Fruit fly (Drosophila melanogaster) whole organism, embryonic: ENCODE measurements around the gene Kaz-m1.

Experiments
- Ada2b ChIP-seq: fragments of 200-800 bp; sonication (Bioruptor generic); IDR thresholded peaks from 2 replicates; pipeline ENCODE4 v1.3.6; 2022; ENCODE audit warnings: missing biosample characterization, missing genetic modification characterization
- Bteb2 ChIP-seq: fragments of 200-800 bp; sonication (Bioruptor generic); optimal IDR thresholded peaks from 2 replicates; lab custom pipeline; 2016; ENCODE audit warnings: missing biosample characterization, missing genetic modification characterization
- CG10979 ChIP-seq: fragments of 200-800 bp; sonication (Bioruptor generic); optimal IDR thresholded peaks from 2 replicates; lab custom pipeline; 2018; ENCODE audit warnings: missing biosample characterization, mild to moderate bottlenecking, missing genetic modification characterization, moderate library complexity
- CG12219 ChIP-seq: fragments of 200-800 bp; sonication (Bioruptor generic); optimal IDR thresholded peaks from 3 replicates; lab custom pipeline; 2018; ENCODE audit warnings: missing biosample characterization, mild to moderate bottlenecking, missing genetic modification characterization
- CG1233 ChIP-seq: fragments of 200-800 bp; sonication (Bioruptor generic); optimal IDR thresholded peaks from 4 replicates; lab custom pipeline; 2018; ENCODE audit warnings: missing biosample characterization, mild to moderate bottlenecking, missing genetic modification characterization
- CG14710 ChIP-seq: fragments of 200-800 bp; sonication (Bioruptor generic); optimal IDR thresholded peaks from 3 replicates; lab custom pipeline; 2019; ENCODE audit warnings: missing biosample characterization, mild to moderate bottlenecking, missing genetic modification characterization, moderate library complexity
- CG14860 ChIP-seq: fragments of 200-800 bp; sonication (Bioruptor generic); IDR thresholded peaks from 3 replicates; pipeline ENCODE4 v1.3.6; 2022; ENCODE audit warnings: missing biosample characterization, missing genetic modification characterization; ENCODE audit not compliant: partially characterized antibody
- CG1529 ChIP-seq: fragments of 200-800 bp; sonication (Bioruptor generic); optimal IDR thresholded peaks from 3 replicates; lab custom pipeline; 2018; ENCODE audit warnings: missing biosample characterization, missing genetic modification characterization
- CG17612 ChIP-seq: fragments of 200-800 bp; sonication (Bioruptor generic); IDR thresholded peaks from 2 replicates; pipeline ENCODE4 v1.3.6; 2022; ENCODE audit warnings: missing biosample characterization, missing genetic modification characterization
- CG17802 ChIP-seq: fragments of 200-800 bp; sonication (Bioruptor generic); optimal IDR thresholded peaks from 2 replicates; lab custom pipeline; 2018; ENCODE audit warnings: missing biosample characterization, mild to moderate bottlenecking, missing genetic modification characterization, moderate library complexity
- CG18599 ChIP-seq: fragments of 200-800 bp; sonication (Bioruptor generic); optimal IDR thresholded peaks from 3 replicates; lab custom pipeline; 2017; ENCODE audit warnings: missing biosample characterization, missing genetic modification characterization, mild to moderate bottlenecking, moderate library complexity, missing genetic modification reagents
- CG3163 ChIP-seq: fragments of 200-800 bp; sonication (Bioruptor generic); optimal IDR thresholded peaks from 3 replicates; lab custom pipeline; 2016; ENCODE audit warnings: missing biosample characterization, missing genetic modification characterization
- CG3847 ChIP-seq: fragments of 200-800 bp; sonication (Bioruptor generic); IDR thresholded peaks from 2 replicates; pipeline ENCODE4 v1.3.6; 2022; ENCODE audit warnings: missing biosample characterization, missing genetic modification characterization
- CG4282 ChIP-seq: fragments of 200-800 bp; sonication (Bioruptor generic); optimal IDR thresholded peaks from 2 replicates; lab custom pipeline; 2016; ENCODE audit warnings: missing biosample characterization, missing genetic modification characterization
- CG7839 ChIP-seq: fragments of 200-800 bp; sonication (Bioruptor generic); optimal IDR thresholded peaks from 3 replicates; lab custom pipeline; 2018; ENCODE audit warnings: missing biosample characterization, mild to moderate bottlenecking, missing genetic modification characterization, moderate library complexity
- CG8281 ChIP-seq: fragments of 200-800 bp; sonication (Bioruptor generic); optimal IDR thresholded peaks from 2 replicates; lab custom pipeline; 2018; ENCODE audit warnings: missing biosample characterization, mild to moderate bottlenecking, missing genetic modification characterization, moderate library complexity
- CrebB ChIP-seq: fragments of 200-800 bp; sonication (Bioruptor generic); optimal IDR thresholded peaks from 3 replicates; lab custom pipeline; 2018; ENCODE audit warnings: missing biosample characterization, mild to moderate bottlenecking, missing genetic modification characterization
- Dbx ChIP-seq: fragments of 200-800 bp; sonication (Bioruptor generic); IDR thresholded peaks from 3 replicates; pipeline ENCODE4 v1.3.6; 2022; ENCODE audit warnings: missing biosample characterization, missing genetic modification characterization
- Dll ChIP-seq: fragments of 200-800 bp; sonication (Bioruptor generic); IDR thresholded peaks from 4 replicates; pipeline ENCODE4 v1.3.6; 2022; ENCODE audit warnings: missing biosample characterization, missing genetic modification characterization; ENCODE audit not compliant: partially characterized antibody
- Eip74EF ChIP-seq, 2 experiments: fragments of 200-800 bp in 1 of 2; fragments of >200 bp in 1 of 2; sonication (Bioruptor generic) in 1 of 2; optimal IDR thresholded peaks; 2 replicates each; lab custom pipeline; 2017 to 2019; ENCODE audit warnings: missing biosample characterization in 2 of 2, missing genetic modification characterization in 2 of 2, mild to moderate bottlenecking in 1 of 2, moderate library complexity in 1 of 2
- H15 ChIP-seq: fragments of 200-800 bp; sonication (Bioruptor generic); IDR thresholded peaks from 3 replicates; pipeline ENCODE4 v1.3.6; 2022; ENCODE audit warnings: missing biosample characterization, missing genetic modification characterization
- HLH54F ChIP-seq: fragments of 200-800 bp; sonication (Bioruptor generic); optimal IDR thresholded peaks from 3 replicates; lab custom pipeline; 2016; ENCODE audit warnings: missing biosample characterization, missing genetic modification characterization
- Hmr ChIP-seq: fragments of 200-800 bp; sonication (Bioruptor generic); optimal IDR thresholded peaks from 3 replicates; lab custom pipeline; 2017; ENCODE audit warnings: mild to moderate bottlenecking, missing biosample characterization, missing genetic modification reagents, missing genetic modification characterization
- Nf-YB ChIP-seq: fragments of 200-800 bp; sonication (Bioruptor generic); optimal IDR thresholded peaks from 3 replicates; lab custom pipeline; 2019; ENCODE audit warnings: missing biosample characterization, mild to moderate bottlenecking, missing genetic modification characterization, moderate library complexity
- PHDP ChIP-seq: fragments of 200-800 bp; sonication (Bioruptor generic); optimal IDR thresholded peaks from 3 replicates; lab custom pipeline; 2018; ENCODE audit warnings: missing biosample characterization, mild to moderate bottlenecking, missing genetic modification characterization, moderate library complexity
- Pdp1 ChIP-seq, 2 experiments: fragments of 200-800 bp; sonication (Bioruptor generic); optimal IDR thresholded peaks; 3 replicates each; lab custom pipeline; 2016; ENCODE audit warnings: missing biosample characterization in 2 of 2, missing genetic modification characterization in 2 of 2, mild to moderate bottlenecking in 1 of 2, moderate library complexity in 1 of 2
- Ptx1 ChIP-seq: fragments of 200-800 bp; sonication (Bioruptor generic); IDR thresholded peaks from 2 replicates; pipeline ENCODE4 v1.3.6; 2022; ENCODE audit warnings: missing biosample characterization, missing genetic modification characterization
- Scr ChIP-seq: fragments of 200-800 bp; sonication (Bioruptor generic); IDR thresholded peaks from 2 replicates; pipeline ENCODE4 v1.3.6; 2022; ENCODE audit warnings: missing biosample characterization, missing genetic modification characterization; ENCODE audit not compliant: partially characterized antibody
- Spps ChIP-seq: fragments of 200-800 bp; sonication (Bioruptor generic); optimal IDR thresholded peaks from 2 replicates; lab custom pipeline; 2018; ENCODE audit warnings: missing biosample characterization, mild to moderate bottlenecking, missing genetic modification characterization
- Usf ChIP-seq: fragments of 200-800 bp; sonication (Bioruptor generic); optimal IDR thresholded peaks from 2 replicates; lab custom pipeline; 2017; ENCODE audit warnings: missing genotype, missing biosample characterization, missing genetic modification characterization
- Vsx1 ChIP-seq: fragments of 200-800 bp; sonication (Bioruptor generic); optimal IDR thresholded peaks from 2 replicates; lab custom pipeline; 2017; ENCODE audit warnings: missing biosample characterization, mild to moderate bottlenecking, missing genetic modification characterization, missing genetic modification reagents
- ab ChIP-seq: fragments of 200-800 bp; sonication (Bioruptor generic); optimal IDR thresholded peaks from 2 replicates; lab custom pipeline; 2016; ENCODE audit warnings: missing biosample characterization, missing genetic modification characterization
- az2 ChIP-seq: fragments of 200-800 bp; sonication (Bioruptor generic); optimal IDR thresholded peaks from 3 replicates; lab custom pipeline; 2016; ENCODE audit warnings: missing biosample characterization, missing genetic modification characterization
- btn ChIP-seq: fragments of 200-800 bp; sonication (Bioruptor generic); optimal IDR thresholded peaks from 2 replicates; lab custom pipeline; 2016; ENCODE audit warnings: missing biosample characterization, missing genetic modification characterization
- cad ChIP-seq: fragments of >200 bp; optimal IDR thresholded peaks from 2 replicates; lab custom pipeline; 2017; ENCODE audit warnings: missing biosample characterization, missing genetic modification characterization
- corto ChIP-seq: fragments of 200-800 bp; sonication (Bioruptor generic); optimal IDR thresholded peaks from 2 replicates; lab custom pipeline; 2016; ENCODE audit warnings: missing biosample characterization, mild to moderate bottlenecking, missing genetic modification characterization, moderate library complexity
- hbn ChIP-seq: fragments of 200-800 bp; sonication (Bioruptor generic); IDR thresholded peaks from 2 replicates; pipeline ENCODE4 v1.3.6; 2022; ENCODE audit warnings: missing biosample characterization, missing genetic modification characterization; ENCODE audit not compliant: partially characterized antibody
- insv ChIP-seq, 2 experiments: fragments of 200-800 bp; sonication (Bioruptor generic); optimal IDR thresholded peaks; 3 replicates each; lab custom pipeline; 2016 to 2018; ENCODE audit warnings: missing biosample characterization in 2 of 2, missing genetic modification characterization in 2 of 2
- kay ChIP-seq: fragments of 200-800 bp; sonication (Bioruptor generic); optimal IDR thresholded peaks from 2 replicates; lab custom pipeline; 2016; ENCODE audit warnings: missing biosample characterization, missing genetic modification characterization
- lov ChIP-seq, 2 experiments: fragments of 200-800 bp in 1 of 2; fragments of >200 bp in 1 of 2; sonication (Bioruptor generic) in 1 of 2; IDR thresholded peaks in 1 of 2; optimal IDR thresholded peaks in 1 of 2; 2 replicates in 1 of 2; 3 replicates in 1 of 2; pipeline versions ENCODE4 v1.3.6 to Lab custom; 2017 to 2022; ENCODE audit warnings: missing biosample characterization in 1 of 2, missing genetic modification characterization in 1 of 2
- otp ChIP-seq: fragments of 200-800 bp; sonication (Bioruptor generic); IDR thresholded peaks from 3 replicates; pipeline ENCODE4, ENCODE4 v1.3.6; 2022; ENCODE audit warnings: missing biosample characterization, missing genetic modification characterization
- run ChIP-seq: fragments of 200-800 bp; sonication (Bioruptor generic); optimal IDR thresholded peaks from 3 replicates; lab custom pipeline; 2018; ENCODE audit warnings: missing biosample characterization, mild to moderate bottlenecking, missing genetic modification characterization
- slp2 ChIP-seq: fragments of 200-800 bp; sonication (Bioruptor generic); optimal IDR thresholded peaks from 2 replicates; lab custom pipeline; 2016; ENCODE audit warnings: missing biosample characterization, missing genetic modification characterization
- tgo ChIP-seq: fragments of 200-800 bp; sonication (Bioruptor generic); IDR thresholded peaks from 3 replicates; pipeline ENCODE4 v1.3.6; 2022; ENCODE audit warnings: missing biosample characterization, missing genetic modification characterization
- tio ChIP-seq: fragments of 200-800 bp; sonication (Bioruptor generic); optimal IDR thresholded peaks from 2 replicates; lab custom pipeline; 2017; ENCODE audit warnings: missing biosample characterization, missing genetic modification characterization, inconsistent platforms
- trh ChIP-seq: fragments of 200-800 bp; sonication (Bioruptor generic); optimal IDR thresholded peaks from 2 replicates; lab custom pipeline; 2016; ENCODE audit warnings: missing biosample characterization, missing genetic modification characterization
- unpg ChIP-seq: fragments of 200-800 bp; sonication (Bioruptor generic); optimal IDR thresholded peaks from 3 replicates; lab custom pipeline; 2018; ENCODE audit warnings: missing biosample characterization, mild to moderate bottlenecking, missing genetic modification characterization, moderate library complexity
- wdn ChIP-seq: fragments of 200-800 bp; sonication (Bioruptor generic); IDR thresholded peaks from 2 replicates; pipeline ENCODE4 v1.3.6; 2022; ENCODE audit warnings: missing biosample characterization, missing genetic modification characterization

The Kaz-m1 gene

dm6 chr3R:25997068-25997714 is 17.3 kb upstream of the Kaz-m1 start (continued):
- TF ChIP-seq CrebB (tag; lab: Kevin White, UChicago): no peak
- no peak for TF ChIP-seq CG3847 (GFP tag; lab: Robert Waterston, UW)
- peak; percentile 42; the same call in 1 of the 2 replicates for TF ChIP-seq Ptx1
- TF ChIP-seq CG1529 (GFP tag; lab: Kevin White, UChicago): peak; percentile 83
- TF ChIP-seq unpg (GFP tag; lab: Kevin White, UChicago): peak; percentile 77
- peak; percentile 70 for TF ChIP-seq trh (GFP tag; lab: Kevin White, UChicago)
- no peak for TF ChIP-seq lov (optimal IDR thresholded peaks at IDR 0.05; lab: Kevin White, UChicago)
- TF ChIP-seq lov (GFP tag; IDR thresholded peaks at IDR 0.05; lab: Robert Waterston, UW): peak; percentile 77; the same call in 2 of the 3 replicates
- TF ChIP-seq CG7839 (tag; lab: Kevin White, UChicago): peak; percentile 87
- no peak for TF ChIP-seq Dll (GFP tag; lab: Robert Waterston, UW)
- no peak for TF ChIP-seq CG4282 (GFP tag; lab: Kevin White, UChicago)
- TF ChIP-seq kay (GFP tag; lab: Kevin White, UChicago): peak; percentile 45
- peak; percentile 57 for TF ChIP-seq Vsx1 (GFP tag; lab: Kevin White, UChicago)
- TF ChIP-seq Pdp1 (GFP tag; optimal IDR thresholded peaks at IDR 0.05; lab: Kevin White, UChicago): peak; percentile 8 to 17
- peak; percentile 83 for TF ChIP-seq tio (GFP tag; lab: Kevin White, UChicago)
- TF ChIP-seq HLH54F (GFP tag; lab: Kevin White, UChicago): no peak
- TF ChIP-seq cad (GFP tag; lab: Kevin White, UChicago): no peak
- no peak for TF ChIP-seq ab
- TF ChIP-seq Eip74EF (GFP tag; optimal IDR thresholded peaks at IDR 0.05; lab: Kevin White, UChicago): peak in 1 of 2 experiments; percentile 68
- TF ChIP-seq Ada2b (GFP tag; lab: Robert Waterston, UW): 0 out of 2 replicates have a peak, but pooled peaks have one; percentile 20
- peak; percentile 62 for TF ChIP-seq tgo (GFP tag; lab: Robert Waterston, UW)
- TF ChIP-seq H15 (GFP tag; lab: Robert Waterston, UW): no peak
- no peak for TF ChIP-seq CG14860 (GFP tag; lab: Robert Waterston, UW)
- no peak for TF ChIP-seq CG8281 (tag; lab: Kevin White, UChicago)
- no peak for TF ChIP-seq Scr (GFP tag; lab: Robert Waterston, UW)
- no peak for TF ChIP-seq Hmr (GFP tag; lab: Kevin White, UChicago)
- peak; percentile 76 for TF ChIP-seq Nf-YB (GFP tag; lab: Kevin White, UChicago)
- TF ChIP-seq Dbx: no peak
- peak; percentile 97 for TF ChIP-seq CG14710 (tag; lab: Kevin White, UChicago)
- TF ChIP-seq az2 (GFP tag; lab: Kevin White, UChicago): peak; percentile 86
- peak; percentile 58 for TF ChIP-seq CG18599 (GFP tag; lab: Kevin White, UChicago)
- peak; percentile 92 for TF ChIP-seq CG10979 (tag; lab: Kevin White, UChicago)
- peak; percentile 79 for TF ChIP-seq corto
- TF ChIP-seq wdn (GFP tag; lab: Robert Waterston, UW): no peak
- TF ChIP-seq slp2 (GFP tag; lab: Kevin White, UChicago): no peak
- TF ChIP-seq CG1233: peak; percentile 78
- peak; percentile 77 for TF ChIP-seq PHDP
- TF ChIP-seq CG17802 (tag; lab: Kevin White, UChicago): peak; percentile 31
- TF ChIP-seq CG17612 (GFP tag; lab: Robert Waterston, UW): no peak
- TF ChIP-seq hbn (GFP tag; lab: Robert Waterston, UW): no peak
- TF ChIP-seq otp (GFP tag; lab: Robert Waterston, UW): peak; percentile 33; the same call in 1 of the 3 replicates
- TF ChIP-seq Usf (GFP tag; lab: Kevin White, UChicago): peak; percentile 91
- TF ChIP-seq CG3163: no peak
- peak; percentile 35 for TF ChIP-seq CG12219
- no peak for TF ChIP-seq btn (GFP tag; lab: Kevin White, UChicago)
- TF ChIP-seq run (tag; lab: Kevin White, UChicago): peak; percentile 23
- peak; percentile 93 for TF ChIP-seq Spps (tag; lab: Kevin White, UChicago)
- TF ChIP-seq insv (GFP tag; optimal IDR thresholded peaks at IDR 0.05; lab: Kevin White, UChicago): peak in 1 of 2 experiments; percentile 2
- no peak for TF ChIP-seq Bteb2 (GFP tag; lab: Kevin White, UChicago)
